Worm (Caenorhabditis elegans) whole organism, dauer: ENCODE results near the gene srh-38.
"Not testable (repeated sequence)": the region's sequence is repeated elsewhere in the genome, so short reads cannot be mapped to it uniquely, and the experiment has no call there.

Experiments used
- unc-62 ChIP-seq: sonication (generic microtip); optimal IDR thresholded peaks from 2 replicates; lab custom pipeline; 2017; ENCODE audit warnings: missing biosample characterization, missing genetic modification reagents, missing genetic modification characterization

Gene srh-38

DNA sequence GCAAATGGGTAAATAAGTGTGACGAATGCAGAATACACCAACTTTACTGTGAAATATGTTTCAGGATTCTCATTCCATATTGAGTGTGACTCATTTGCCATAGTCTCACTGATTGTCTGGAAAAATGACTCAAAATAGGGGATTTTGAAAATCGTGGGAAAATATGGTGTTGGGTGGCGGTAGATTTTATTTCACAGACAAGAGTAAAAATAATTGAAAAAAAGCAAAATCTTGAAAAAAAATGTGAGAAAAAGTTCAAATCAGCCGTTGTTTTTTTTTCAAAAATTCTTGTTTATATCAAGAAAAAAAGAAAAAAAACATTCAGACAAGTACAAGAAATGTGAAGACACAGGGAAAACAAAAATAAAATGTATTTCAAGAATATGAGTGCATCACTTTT is at the start of gene srh-38:
TSS of gene srh-38 (minus strand) at position 101 of the 400 bp plus-strand sequence.
- no peak for TF ChIP-seq unc-62 (GFP tag; lab: Kevin White, UChicago)

ce11 chrV:2971307-2971999 is 49.0 kb upstream of the srh-38 start, which contains the start of gene srw-129:
srw-129 (plus strand) TSS chrV:2971949.
- TF ChIP-seq unc-62 (GFP tag; lab: Kevin White, UChicago), result no peak

DNA sequence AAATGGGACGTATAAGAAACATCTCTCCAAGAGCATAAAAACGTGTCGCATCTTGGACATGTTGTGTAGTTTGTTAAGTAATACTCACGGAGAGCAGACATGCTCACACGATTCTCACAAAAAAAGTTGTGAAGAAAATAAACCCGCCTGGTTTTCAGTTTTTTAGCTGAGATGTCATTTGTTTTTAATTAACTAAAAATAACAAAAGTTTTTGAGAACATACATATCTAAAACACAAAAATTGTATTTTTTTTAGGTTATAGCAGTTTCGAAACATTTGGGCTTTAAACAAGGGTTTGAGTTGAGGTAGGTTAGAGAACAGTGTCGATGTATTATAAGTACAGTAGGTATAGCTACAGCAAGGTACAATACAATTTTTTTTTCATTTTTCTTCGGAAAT is 42.3 kb upstream of the srh-38 start, which contains the start of gene srh-88:
TSS of gene srh-88 (minus strand) at position 101 of the 400 bp plus-strand sequence.
- no peak for TF ChIP-seq unc-62 (GFP tag; lab: Kevin White, UChicago)

DNA sequence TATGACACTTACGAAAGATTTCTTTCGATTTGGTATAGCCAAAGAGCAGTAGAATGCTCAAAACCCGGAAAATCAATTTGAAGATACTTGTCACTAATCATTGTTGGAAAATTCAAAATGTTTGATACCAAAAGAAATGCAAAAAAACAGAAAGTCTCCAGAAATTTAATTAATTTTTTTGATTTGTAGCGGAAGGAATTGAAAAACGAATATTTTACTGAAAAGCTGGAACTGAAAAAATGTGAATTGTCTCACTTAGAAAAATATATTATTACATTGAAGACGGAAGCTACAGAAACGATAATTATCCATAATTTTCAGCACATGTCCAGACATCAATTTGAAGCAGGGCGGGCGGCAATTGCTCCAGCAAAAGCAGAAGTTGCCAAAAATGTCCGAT is 40.5 kb upstream of the srh-38 start, which contains the start of gene srw-138:
TSS of gene srw-138 (minus strand) at position 101 of the 400 bp plus-strand sequence.
- TF ChIP-seq unc-62 (GFP tag; lab: Kevin White, UChicago), result no peak

DNA sequence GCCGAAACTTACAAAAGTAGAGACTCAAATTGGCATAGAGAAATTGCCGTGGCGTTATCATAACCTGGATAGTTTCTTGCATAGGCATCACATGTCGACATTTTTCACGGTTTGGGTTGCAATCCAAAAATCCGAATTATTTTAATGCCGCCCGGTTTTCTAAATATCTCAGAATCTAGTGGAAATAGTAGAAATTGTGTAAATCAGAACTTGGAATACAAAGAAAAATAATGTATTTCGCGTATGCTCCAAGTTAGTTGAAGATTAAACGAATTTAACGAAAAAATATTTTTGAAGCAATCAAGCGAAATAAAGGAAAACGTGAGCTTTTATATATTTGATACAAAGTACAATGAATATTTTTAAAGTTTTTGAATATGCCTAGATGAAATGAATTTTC is 38.4 kb upstream of the srh-38 start, which contains the start of gene srw-144:
TSS of gene srw-144 (minus strand) at position 101 of the 400 bp plus-strand sequence.
- TF ChIP-seq unc-62 (GFP tag; lab: Kevin White, UChicago), result no peak

ce11 chrV:2958202-2958601 is 35.7 kb upstream of the srh-38 start, which contains the start of gene srw-142:
srw-142 (minus strand) TSS chrV:2958302.
- no peak for TF ChIP-seq unc-62 (GFP tag; lab: Kevin White, UChicago)

DNA sequence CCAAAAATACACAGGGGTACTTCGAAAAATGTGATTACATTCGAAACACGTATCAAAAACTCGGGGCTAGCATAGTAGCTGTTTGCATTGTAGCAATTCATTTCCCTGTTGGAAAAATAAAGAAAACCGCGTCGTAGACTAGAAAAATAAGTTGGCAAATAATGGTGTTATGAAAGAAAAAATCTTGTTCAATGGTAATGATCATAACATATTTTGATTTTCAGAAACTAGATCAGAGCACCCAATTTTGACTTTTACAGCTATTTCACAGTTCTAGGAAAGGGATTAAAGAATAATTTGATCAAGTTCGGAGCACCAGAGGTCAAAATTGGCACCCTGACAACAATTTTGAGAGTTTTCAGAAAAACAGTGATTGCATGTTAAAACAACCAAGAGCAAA is 32.8 kb upstream of the srh-38 start, which contains the start of gene srh-248:
TSS of gene srh-248 (minus strand) at position 101 of the 400 bp plus-strand sequence.
- not testable (repeated sequence) for TF ChIP-seq unc-62 (GFP tag; lab: Kevin White, UChicago)

DNA sequence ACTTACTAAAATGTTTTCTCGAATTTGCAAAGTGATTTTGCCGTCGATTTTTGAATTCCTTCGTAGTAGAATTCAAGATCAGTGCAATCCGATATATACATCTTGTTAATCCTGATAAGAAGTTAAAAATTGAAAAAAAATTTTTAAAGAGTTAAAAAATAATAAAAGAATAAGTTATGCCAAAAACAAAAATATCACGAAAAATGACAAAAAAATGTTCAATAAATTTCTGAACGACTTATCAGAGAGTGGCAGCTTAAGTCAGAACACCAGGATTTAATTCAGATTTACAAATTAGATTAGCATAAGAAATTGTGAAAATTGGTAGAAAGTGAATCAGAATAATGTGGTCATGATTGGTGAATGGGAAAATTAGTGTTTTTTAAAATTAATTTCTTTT is 29.6 kb upstream of the srh-38 start, which contains the start of gene srw-122:
TSS of gene srw-122 (minus strand) at position 101 of the 400 bp plus-strand sequence.
- not testable (repeated sequence) for TF ChIP-seq unc-62 (GFP tag; lab: Kevin White, UChicago)

ce11 chrV:2945602-2946001 is 23.1 kb upstream of the srh-38 start, which contains the start of gene srh-87:
srh-87 (minus strand) TSS chrV:2945702.
- no peak for TF ChIP-seq unc-62 (GFP tag; lab: Kevin White, UChicago)

DNA sequence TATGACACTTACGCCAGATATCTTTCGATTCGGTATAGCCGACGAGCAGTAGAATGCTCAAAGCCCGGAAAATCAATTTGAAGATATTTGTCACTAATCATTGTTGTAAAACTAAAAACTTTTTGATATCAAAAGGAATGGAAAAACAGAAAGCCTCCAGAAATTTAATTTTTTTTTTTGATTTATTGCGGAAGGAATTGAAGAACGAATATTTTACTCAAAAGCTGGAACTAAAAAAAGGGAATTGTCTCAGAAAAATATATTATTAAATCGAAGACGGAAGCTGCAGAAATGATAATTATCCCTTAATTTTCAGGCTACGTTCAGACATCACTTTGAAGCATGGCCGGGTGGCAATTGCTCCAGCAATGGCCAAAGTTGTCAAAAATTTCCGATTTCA is 21.4 kb upstream of the srh-38 start, which contains the start of gene srw-137:
TSS of gene srw-137 (minus strand) at position 101 of the 400 bp plus-strand sequence.
- no peak for TF ChIP-seq unc-62 (GFP tag; lab: Kevin White, UChicago)

DNA sequence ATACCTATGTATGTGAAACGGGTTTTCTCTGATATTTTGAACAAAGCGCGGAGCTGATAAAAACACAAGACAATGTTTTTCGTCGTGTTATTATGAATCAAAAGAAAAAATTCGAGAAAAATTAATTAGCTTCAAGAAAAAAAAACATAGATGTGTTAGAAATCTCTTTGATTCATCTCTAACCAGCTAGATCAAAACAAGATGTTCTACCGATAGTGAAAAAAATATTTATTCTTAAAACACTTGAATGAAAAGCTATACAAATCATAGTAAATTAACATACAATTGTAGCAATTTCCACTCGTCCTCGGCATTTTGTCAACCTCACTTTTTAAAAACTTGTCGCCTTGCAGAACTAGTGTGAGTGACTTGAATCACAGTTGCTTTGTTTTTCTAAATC is 19.8 kb upstream of the srh-38 start:
- no peak for TF ChIP-seq unc-62 (GFP tag; lab: Kevin White, UChicago)

DNA sequence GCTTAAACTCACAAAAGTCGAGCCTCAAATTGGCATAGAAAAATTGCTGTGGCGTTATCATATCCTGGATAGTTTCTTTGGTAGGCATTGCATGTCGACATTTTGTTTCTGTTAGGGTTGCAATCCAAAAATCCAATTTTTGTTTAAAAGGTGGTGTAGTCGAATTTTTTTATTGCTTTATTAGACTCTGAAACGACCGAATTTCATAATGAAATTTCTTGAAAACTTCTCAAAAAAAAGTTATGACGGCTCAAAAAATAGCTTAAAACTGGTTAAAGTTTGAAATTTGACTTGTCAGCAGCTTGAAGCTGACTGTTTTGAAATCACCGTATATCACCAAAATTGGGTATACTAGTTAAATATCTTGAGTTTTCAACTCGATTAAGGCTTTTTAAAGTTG is 18.9 kb upstream of the srh-38 start, which contains the start of gene srw-143:
TSS of gene srw-143 (minus strand) at position 101 of the 400 bp plus-strand sequence.
- no peak for TF ChIP-seq unc-62 (GFP tag; lab: Kevin White, UChicago)

ce11 chrV:2938497-2938896 is 16.0 kb upstream of the srh-38 start, which contains the start of gene srw-141:
srw-141 (minus strand) TSS chrV:2938597.
- no peak for TF ChIP-seq unc-62 (GFP tag; lab: Kevin White, UChicago)

DNA sequence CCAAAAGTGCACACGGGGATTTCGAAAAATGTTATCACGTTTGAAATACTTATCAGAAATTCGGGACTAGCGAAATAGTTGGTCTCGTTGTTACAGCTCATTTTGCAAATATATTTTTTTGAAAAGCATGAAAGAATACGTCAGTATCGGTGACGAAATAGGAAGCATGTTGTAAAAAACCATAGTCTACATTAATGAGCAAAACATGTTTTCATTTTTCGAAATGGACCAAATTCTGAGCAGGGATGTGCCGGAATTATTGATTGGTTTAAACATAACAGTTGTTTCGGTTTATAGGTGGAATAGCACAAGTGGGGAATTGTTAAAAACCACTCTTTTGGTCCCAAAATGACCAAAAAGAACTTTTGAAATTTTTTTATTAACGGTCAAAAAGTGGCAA is 11.6 kb upstream of the srh-38 start, which contains the start of gene srh-247:
TSS of gene srh-247 (minus strand) at position 101 of the 400 bp plus-strand sequence.
- TF ChIP-seq unc-62 (GFP tag; lab: Kevin White, UChicago), result no peak

DNA sequence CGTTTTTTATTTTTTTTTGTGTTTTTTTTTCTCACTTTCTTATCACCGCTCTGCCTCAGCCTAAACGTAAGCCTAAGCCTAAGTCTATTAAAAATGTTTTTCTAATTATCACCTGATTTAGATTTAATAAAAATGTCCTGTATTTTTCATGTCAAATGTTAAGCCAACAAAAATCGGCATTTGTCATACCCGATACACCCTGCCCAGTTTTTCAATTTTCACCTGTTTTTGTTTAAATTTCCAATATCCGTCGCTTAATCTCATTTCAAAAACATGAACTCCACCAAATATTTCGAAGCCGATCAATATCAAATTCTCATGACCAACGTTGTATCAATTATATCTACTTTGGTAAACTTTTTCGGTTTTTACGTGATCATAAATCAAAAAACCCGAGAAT is 8.8 kb upstream of the srh-38 start, which contains the start of gene C31B8.1:
TSS of gene C31B8.1 (plus strand) at position 301 of the 400 bp plus-strand sequence.
- TF ChIP-seq unc-62 (GFP tag; lab: Kevin White, UChicago), result no peak

DNA sequence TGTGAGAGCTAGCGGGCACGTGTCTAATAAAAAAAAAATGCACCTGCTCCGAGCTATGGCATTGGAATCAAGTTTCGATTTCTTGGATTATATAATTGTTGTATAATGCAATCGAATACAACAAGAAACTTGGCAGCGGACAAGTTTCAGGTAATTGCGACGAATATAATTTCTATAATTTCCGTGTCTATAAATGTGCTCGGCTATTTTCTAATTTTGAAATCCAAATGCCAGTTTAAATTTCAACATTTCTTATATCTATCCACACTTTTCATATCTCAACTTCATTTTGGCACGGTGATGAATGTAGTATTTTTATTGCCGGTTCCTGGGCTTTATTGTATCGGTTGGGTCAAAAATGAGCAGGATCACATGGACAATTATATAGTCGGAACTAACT is 7.3 kb upstream of the srh-38 start, which contains the start of gene C31B8.16:
TSS of gene C31B8.16 (plus strand) at position 301 of the 400 bp plus-strand sequence.
- TF ChIP-seq unc-62 (GFP tag; lab: Kevin White, UChicago), result no peak
